Worm (Caenorhabditis elegans) whole organism, L2 larva: ENCODE data around the gene gap-1.

Experiments
- F13H6.1 ChIP-seq: sonication (generic microtip); optimal IDR thresholded peaks from 2 replicates; lab custom pipeline; 2016; ENCODE audit warnings: missing genetic modification characterization, missing compliant biosample characterization
- ama-1 ChIP-seq: fragments of 150-350 bp; optimal IDR thresholded peaks from 2 replicates; lab custom pipeline; 2018; ENCODE audit warnings: inconsistent platforms
- ceh-82 ChIP-seq: fragments of 150-350 bp; optimal IDR thresholded peaks from 2 replicates; lab custom pipeline; 2014; ENCODE audit warnings: missing biosample characterization, missing genetic modification characterization
- lin-11 ChIP-seq: fragments of 150-350 bp; sonication (generic microtip); optimal IDR thresholded peaks from 2 replicates; lab custom pipeline; 2014; ENCODE audit warnings: missing biosample characterization, missing genetic modification characterization, inconsistent platforms, mixed read lengths
- lin-13 ChIP-seq: fragments of 150-350 bp; optimal IDR thresholded peaks from 2 replicates; lab custom pipeline; 2014; ENCODE audit warnings: missing biosample characterization, missing genetic modification reagents, missing genetic modification characterization
- nhr-129 ChIP-seq: fragments of 150-350 bp; optimal IDR thresholded peaks from 2 replicates; lab custom pipeline; 2014; ENCODE audit warnings: missing biosample characterization, missing genetic modification characterization
- nhr-21 ChIP-seq: fragments of 150-350 bp; optimal IDR thresholded peaks from 2 replicates; lab custom pipeline; 2014; ENCODE audit warnings: missing biosample characterization, missing genetic modification characterization
- nhr-237 ChIP-seq: fragments of 150-350 bp; optimal IDR thresholded peaks from 2 replicates; lab custom pipeline; 2014; ENCODE audit warnings: missing biosample characterization, missing genetic modification characterization
- snpc-4 ChIP-seq: fragments of 150-350 bp; optimal IDR thresholded peaks from 2 replicates; lab custom pipeline; 2014; ENCODE audit warnings: missing biosample characterization, missing genetic modification characterization
- ztf-1 ChIP-seq: fragments of 200-800 bp; sonication (Bioruptor generic); conservative IDR thresholded peaks from 2 replicates; pipeline ENCODE4 v1.3.6; 2022; ENCODE audit warnings: missing genetic modification characterization, missing compliant biosample characterization
- ztf-11 ChIP-seq: sonication (generic microtip); optimal IDR thresholded peaks from 2 replicates; lab custom pipeline; 2017; ENCODE audit warnings: missing biosample characterization, missing genetic modification characterization

DNA sequence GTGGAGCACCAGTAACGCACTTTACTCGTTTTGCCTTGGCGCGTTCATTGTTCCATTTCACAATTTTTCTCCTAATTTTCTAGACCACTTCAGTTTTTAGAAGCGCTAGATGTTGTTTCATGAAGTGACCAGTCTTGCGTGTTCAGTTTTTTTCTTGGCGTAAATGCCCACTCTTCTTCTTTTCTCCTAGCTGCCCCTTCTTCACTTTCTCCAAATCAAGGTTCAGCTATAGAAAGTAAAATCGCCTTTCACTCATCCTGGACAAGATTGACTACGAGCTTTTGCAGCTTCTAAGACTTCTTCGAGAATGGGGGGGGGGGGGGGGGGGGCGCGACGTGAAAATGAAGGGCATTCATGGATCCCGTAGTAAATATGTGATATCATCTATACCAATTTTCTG lies 20.4 kb downstream of the gap-1 start:
- no peak for TF ChIP-seq lin-11 (tag; lab: Kevin White, UChicago)
- no peak for TF ChIP-seq nhr-129 (tag; lab: Kevin White, UChicago)
- no peak for TF ChIP-seq nhr-237
- TF ChIP-seq ztf-1 (GFP tag; lab: Robert Waterston, UW), result no peak
- no peak for TF ChIP-seq F13H6.1 (tag; lab: Kevin White, UChicago)
- no peak for TF ChIP-seq nhr-21 (tag; lab: Kevin White, UChicago)
- no peak for TF ChIP-seq snpc-4 (tag; lab: Kevin White, UChicago)
- no peak for TF ChIP-seq ceh-82 (tag; lab: Kevin White, UChicago)
- no peak for TF ChIP-seq lin-13
- no peak for TF ChIP-seq ama-1 (lab: Kevin White, UChicago)
- no peak for TF ChIP-seq ztf-11 (tag; lab: Kevin White, UChicago)
